Fruit fly (Drosophila melanogaster): ENCODE results near the gene bnb.

bnb gene

DNA sequence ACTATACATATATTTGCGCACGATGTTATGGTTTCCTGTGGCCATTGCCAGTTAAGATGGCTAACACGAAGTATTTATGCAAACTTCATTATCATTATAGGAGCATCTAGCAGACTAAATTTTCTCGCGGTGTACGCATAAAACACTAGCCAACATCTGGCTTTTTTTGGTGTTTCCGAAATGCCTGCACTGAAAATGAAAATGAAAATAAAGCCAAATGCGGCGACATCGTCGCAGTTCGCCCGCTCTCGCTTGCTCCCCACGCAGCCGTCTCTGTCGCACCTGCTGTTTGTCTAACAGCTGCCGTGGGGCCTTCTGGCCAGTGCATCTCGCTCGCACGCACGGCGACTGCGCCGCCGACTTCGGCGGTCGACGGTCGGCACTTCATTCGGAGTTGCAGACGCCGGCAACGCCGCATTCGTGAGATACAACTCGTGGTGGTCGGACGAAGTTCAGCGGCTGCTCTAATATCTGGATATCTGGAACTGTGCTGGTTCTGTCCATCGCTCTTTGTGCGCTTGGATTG, 22.6 kb downstream of the bnb start, which contains the start of gene CG6891 (continued):
- TF ChIP-seq CG4424 (GFP tag; optimal IDR thresholded peaks at IDR 0.05) (peak; percentile 16), Sry-β (GFP tag; optimal IDR thresholded peaks at IDR 0.05) (peak; percentile 90), NC2α (GFP tag; optimal IDR thresholded peaks at IDR 0.05) (peak; percentile 5), chinmo (GFP tag; IDR thresholded peaks at IDR 0.05; ENCODE audit: partially characterized antibody) (peak; percentile 89), lola (GFP tag; optimal IDR thresholded peaks at IDR 0.05) (peak in 1 of 3 experiments; percentile 32), CG16779 (GFP tag; IDR thresholded peaks at IDR 0.05) (no peak), CG3163 (GFP tag; optimal IDR thresholded peaks at IDR 0.05) (no peak), CG17829 (tag; optimal IDR thresholded peaks at IDR 0.05) (peak; percentile 41), btn (GFP tag; optimal IDR thresholded peaks at IDR 0.05) (no peak), pan (optimal IDR thresholded peaks at IDR 0.05) (no peak), pan (GFP tag; optimal IDR thresholded peaks at IDR 0.05 in 1 of 2, IDR thresholded peaks at IDR 0.05 in 1 of 2) (peak in 1 of 2 experiments; percentile 13), ci (GFP tag; IDR thresholded peaks at IDR 0.05) (peak; percentile 69), ERR (GFP tag; optimal IDR thresholded peaks at IDR 0.05) (no peak), twi (tag; optimal IDR thresholded peaks at IDR 0.05) (peak; percentile 27), Scr (GFP tag; IDR thresholded peaks at IDR 0.05; ENCODE audit: partially characterized antibody) (no peak), pnt (GFP tag; optimal IDR thresholded peaks at IDR 0.05) (peak; percentile 22), sisA (GFP tag; IDR thresholded peaks at IDR 0.05) (peak; percentile 18; the same call in 1 of the 2 replicates), CG14965 (GFP tag; optimal IDR thresholded peaks at IDR 0.05; ENCODE audit: borderline replicate concordance) (no peak), CG12744 (GFP tag; optimal IDR thresholded peaks at IDR 0.05) (no peak), CG2116 (GFP tag; optimal IDR thresholded peaks at IDR 0.05) (peak; percentile 1), CG1529 (GFP tag; optimal IDR thresholded peaks at IDR 0.05) (peak; percentile 36), CG30403 (GFP tag; optimal IDR thresholded peaks at IDR 0.05) (peak; percentile 43), Jarid2 (GFP tag; optimal IDR thresholded peaks at IDR 0.05) (peak; percentile 65), Dip2 (GFP tag; IDR thresholded peaks at IDR 0.05) (no peak), CG10979 (tag; optimal IDR thresholded peaks at IDR 0.05) (peak; percentile 20), CG34422 (GFP tag; IDR thresholded peaks at IDR 0.05) (peak; percentile 41; the same call in 1 of the 3 replicates), CG14710 (tag; optimal IDR thresholded peaks at IDR 0.05) (peak; percentile 6), CG11696 (GFP tag; IDR thresholded peaks at IDR 0.05) (no peak), Opbp (GFP tag; IDR thresholded peaks at IDR 0.05; ENCODE audit: partially characterized antibody) (0 out of 3 replicates have a peak, but pooled peaks have one; percentile 32), CG10321 (GFP tag; IDR thresholded peaks at IDR 0.05) (peak; percentile 91), crol (GFP tag; IDR thresholded peaks at IDR 0.05) (peak; percentile 50), CG9797 (GFP tag; optimal IDR thresholded peaks at IDR 0.05) (no peak), ftz-f1 (GFP tag; optimal IDR thresholded peaks at IDR 0.05) (no peak), bsh (GFP tag; optimal IDR thresholded peaks at IDR 0.05) (peak; percentile 7 to 54), CG6689 (GFP tag; IDR thresholded peaks at IDR 0.05) (0 out of 2 replicates have a peak, but pooled peaks have one; percentile 13), ken (GFP tag; IDR thresholded peaks at IDR 0.05) (peak; percentile 29; the same call in 1 of the 3 replicates), p53 (GFP tag; optimal IDR thresholded peaks at IDR 0.05) (no peak), phol (tag; optimal IDR thresholded peaks at IDR 0.05) (peak; percentile 38), Meics (GFP tag; optimal IDR thresholded peaks at IDR 0.05) (no peak), tap (tag; optimal IDR thresholded peaks at IDR 0.05) (no peak), da (GFP tag; optimal IDR thresholded peaks at IDR 0.05) (peak; percentile 49), jing (GFP tag; optimal IDR thresholded peaks at IDR 0.05) (peak; percentile 5), br (optimal IDR thresholded peaks at IDR 0.05) (no peak), zfh1 (GFP tag; IDR thresholded peaks at IDR 0.05) (peak; percentile 58; the same call in 1 of the 3 replicates), grau (tag; optimal IDR thresholded peaks at IDR 0.05) (peak; percentile 30), CG14014 (GFP tag; IDR thresholded peaks at IDR 0.05) (0 out of 2 replicates have a peak, but pooled peaks have one; percentile 13), hkb (optimal IDR thresholded peaks at IDR 0.05) (no peak), hkb (GFP tag; IDR thresholded peaks at IDR 0.05) (peak; percentile 29; the same call in 1 of the 2 replicates), tna (GFP tag; IDR thresholded peaks at IDR 0.05; ENCODE audit: partially characterized antibody) (no peak), CG3407 (GFP tag; optimal IDR thresholded peaks at IDR 0.05) (peak; percentile 54), fd96Cb (tag; optimal IDR thresholded peaks at IDR 0.05) (peak; percentile 2)
